Worm (Caenorhabditis elegans) whole organism, early embryonic: Measurements from ENCODE around the gene sftd-3.

Source experiments
- B0310.2 ChIP-seq: sonication (generic microtip); optimal IDR thresholded peaks from 2 replicates; lab custom pipeline; 2016; ENCODE audit warnings: mild to moderate bottlenecking, missing genetic modification characterization, missing compliant biosample characterization
- F13C5.2 ChIP-seq: sonication (generic microtip); optimal IDR thresholded peaks from 2 replicates; lab custom pipeline; 2017; ENCODE audit warnings: mild to moderate bottlenecking, missing genetic modification characterization, inconsistent platforms, missing compliant biosample characterization
- aly-1 ChIP-seq: sonication (generic microtip); optimal IDR thresholded peaks from 2 replicates; lab custom pipeline; 2016; ENCODE audit warnings: missing genetic modification characterization, missing compliant biosample characterization
- ama-1 ChIP-seq: fragments of 150-350 bp; optimal IDR thresholded peaks from 2 replicates; lab custom pipeline; 2014
- ceh-13 ChIP-seq: fragments of 200-800 bp; sonication (Bioruptor generic); optimal IDR thresholded peaks from 2 replicates; lab custom pipeline; 2018; ENCODE audit warnings: mild to moderate bottlenecking, missing genetic modification characterization, missing compliant biosample characterization
- ceh-36 ChIP-seq: sonication (generic microtip); optimal IDR thresholded peaks from 2 replicates; lab custom pipeline; 2016; ENCODE audit warnings: missing genetic modification characterization, inconsistent platforms, missing compliant biosample characterization
- ets-7 ChIP-seq: sonication (generic microtip); optimal IDR thresholded peaks from 2 replicates; lab custom pipeline; 2016; ENCODE audit warnings: missing genotype, missing genetic modification characterization, missing compliant biosample characterization
- flt-1 ChIP-seq: fragments of 200-800 bp; sonication (Bioruptor generic); IDR thresholded peaks from 2 replicates; pipeline ENCODE4 v1.3.6; 2022; ENCODE audit warnings: missing genetic modification characterization, missing compliant biosample characterization
- hmbx-1 ChIP-seq: sonication (generic microtip); optimal IDR thresholded peaks from 2 replicates; lab custom pipeline; 2016; ENCODE audit warnings: mild to moderate bottlenecking, missing genetic modification characterization, missing compliant biosample characterization
- hmg-4 ChIP-seq: fragments of 200-800 bp; sonication (Bioruptor generic); optimal IDR thresholded peaks from 2 replicates; lab custom pipeline; 2018; ENCODE audit warnings: mild to moderate bottlenecking, missing genetic modification characterization, missing compliant biosample characterization
- pes-1 ChIP-seq: fragments of 200-800 bp; sonication (Bioruptor generic); IDR thresholded peaks from 2 replicates; pipeline ENCODE4 v1.3.6; 2022; ENCODE audit warnings: missing genetic modification reagents, missing genetic modification characterization, missing compliant biosample characterization
- scrt-1 ChIP-seq: fragments of 200-800 bp; sonication (Bioruptor generic); IDR thresholded peaks from 2 replicates; pipeline ENCODE4 v1.3.6; 2022; ENCODE audit warnings: missing genetic modification characterization, missing compliant biosample characterization
- sea-1 ChIP-seq: fragments of 200-800 bp; sonication (Bioruptor generic); conservative IDR thresholded peaks from 2 replicates; pipeline ENCODE4 v1.3.6; 2022; ENCODE audit warnings: missing genetic modification characterization, missing compliant biosample characterization
- tbx-11 ChIP-seq: fragments of 200-800 bp; sonication (Bioruptor generic); IDR thresholded peaks from 2 replicates; pipeline ENCODE4 v1.3.6; 2022; ENCODE audit warnings: missing genetic modification characterization, missing compliant biosample characterization
- tbx-37 ChIP-seq: fragments of 200-800 bp; sonication (Bioruptor generic); conservative IDR thresholded peaks from 2 replicates; pipeline ENCODE4 v1.3.6; 2022; ENCODE audit warnings: missing genetic modification reagents, missing genetic modification characterization, missing compliant biosample characterization
- tra-4 ChIP-seq: sonication (generic microtip); optimal IDR thresholded peaks from 2 replicates; lab custom pipeline; 2017; ENCODE audit warnings: missing genetic modification characterization, missing compliant biosample characterization

sftd-3 gene

DNA sequence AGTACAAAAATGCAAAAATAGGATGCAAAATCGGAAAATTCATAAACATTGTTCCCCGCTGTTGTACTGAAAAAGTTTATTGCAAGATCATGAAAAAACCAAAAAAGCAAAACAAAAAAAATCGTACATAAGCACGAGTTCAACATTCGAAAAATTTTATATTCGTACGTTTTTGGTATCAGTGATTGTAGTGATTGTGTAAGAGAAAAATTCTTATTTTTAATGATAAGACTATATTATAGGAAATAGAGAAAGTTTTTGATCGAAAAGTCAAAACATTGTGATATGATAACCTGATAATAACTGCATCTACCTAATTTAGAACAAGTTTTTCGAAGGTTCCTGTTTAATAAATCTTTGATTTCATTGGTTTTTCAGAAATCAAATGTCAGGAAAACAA is 46.6 kb downstream of the sftd-3 start:
- TF ChIP-seq ceh-36 (tag; lab: Kevin White, UChicago) (no peak), sea-1 (no peak), tbx-37 (GFP tag; lab: Robert Waterston, UW) (no peak), hmg-4 (GFP tag; lab: Kevin White, UChicago) (no peak), ceh-13 (GFP tag; lab: Kevin White, UChicago) (no peak), B0310.2 (tag; lab: Kevin White, UChicago) (no peak), tra-4 (tag; lab: Kevin White, UChicago) (no peak), aly-1 (no peak)

DNA sequence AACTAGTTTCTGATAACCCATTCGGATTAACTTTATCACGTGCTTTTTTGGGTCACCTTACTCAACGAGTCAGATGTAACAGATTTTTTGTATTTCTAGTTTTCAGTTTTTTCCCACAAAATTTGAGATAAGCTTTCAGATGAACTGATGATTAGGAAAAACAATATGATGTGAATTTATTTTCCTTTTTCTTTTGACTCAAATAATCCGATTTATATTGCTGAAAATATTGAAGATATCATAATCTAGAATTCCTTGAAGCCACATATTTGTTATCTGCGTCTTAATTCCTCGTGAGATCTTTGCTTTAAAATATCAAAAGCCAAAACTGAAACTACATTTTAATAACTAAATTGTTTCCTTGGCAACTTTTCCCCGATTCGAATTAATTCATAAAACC is 47.3 kb downstream of the sftd-3 start:
- TF ChIP-seq hmbx-1 (tag; lab: Kevin White, UChicago) (no peak), sea-1 (no peak)

DNA sequence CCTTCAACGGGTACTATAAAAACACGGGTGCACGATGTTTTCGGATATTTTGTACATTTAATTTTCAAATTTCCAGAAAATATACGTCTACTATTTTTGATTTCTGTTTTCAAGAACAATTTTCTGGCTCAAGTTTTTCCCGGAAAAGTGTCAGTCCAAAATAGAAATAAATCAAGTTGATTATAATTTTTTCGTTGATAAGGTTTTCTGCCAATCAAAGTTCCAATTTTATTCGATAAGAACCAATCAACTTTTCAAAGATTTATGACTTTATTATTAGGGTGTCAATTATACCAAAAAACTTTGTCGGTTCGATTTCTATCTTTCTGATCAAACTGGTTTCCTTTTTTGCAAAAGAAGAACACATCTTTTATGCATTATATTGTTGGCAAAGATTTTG is 49.3 kb downstream of the sftd-3 start:
- TF ChIP-seq flt-1 (GFP tag; lab: Robert Waterston, UW) (no peak), tra-4 (tag; lab: Kevin White, UChicago) (no peak), F13C5.2 (tag; lab: Kevin White, UChicago) (no peak), ceh-36 (tag; lab: Kevin White, UChicago) (no peak)

DNA sequence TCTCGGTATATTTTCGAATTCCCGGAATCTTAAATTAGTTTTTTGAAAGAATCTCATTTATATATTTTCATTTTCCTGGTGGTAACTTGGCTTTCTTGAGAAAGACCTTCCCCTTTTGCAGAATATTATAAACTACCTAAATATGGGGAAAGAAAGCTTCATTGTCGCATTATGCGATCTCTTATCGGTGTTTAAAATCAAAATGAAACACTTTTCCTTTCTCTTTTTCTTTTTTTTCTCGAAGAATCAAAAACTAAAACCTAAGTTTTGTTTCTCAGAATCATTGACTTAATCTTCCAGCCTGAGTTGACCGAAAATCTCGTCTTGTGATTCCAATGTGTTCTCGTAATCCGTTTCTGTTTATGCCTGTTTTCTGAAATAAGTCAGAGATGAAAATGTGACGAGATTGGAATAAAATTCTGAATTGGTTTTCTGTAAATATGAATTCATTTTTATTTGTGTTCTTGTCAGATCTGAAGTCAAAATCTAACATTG is 51.4 kb downstream of the sftd-3 start:
- TF ChIP-seq pes-1: no peak

DNA sequence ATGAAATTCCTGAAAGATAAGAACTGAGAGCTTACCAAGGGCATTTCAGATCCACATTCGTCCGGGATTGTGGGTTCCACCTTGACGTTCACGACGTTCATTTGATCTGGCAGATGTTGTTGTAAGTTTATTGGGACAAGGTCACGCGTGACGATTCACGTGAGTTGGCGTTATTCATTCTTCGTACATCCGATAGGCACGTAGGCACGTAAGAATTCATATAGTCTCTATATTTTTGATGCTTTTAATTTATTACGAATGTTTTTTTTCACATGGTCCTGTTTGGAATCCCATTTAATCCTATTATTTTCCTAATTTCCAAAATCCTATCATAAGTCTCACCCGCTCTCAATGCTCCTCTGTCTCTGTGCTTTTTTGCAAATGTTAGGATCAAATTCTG is 52.0 kb downstream of the sftd-3 start, which contains the start of gene B0457.4:
TSS of gene B0457.4 (minus strand) at position 101 of the 400 bp plus-strand sequence.
- TF ChIP-seq flt-1 (GFP tag; lab: Robert Waterston, UW) (no peak), tra-4 (tag; lab: Kevin White, UChicago) (no peak), F13C5.2 (tag; lab: Kevin White, UChicago) (no peak), hmbx-1 (tag; lab: Kevin White, UChicago) (no peak), tbx-11 (GFP tag; lab: Robert Waterston, UW) (no peak), pes-1 (no peak), ceh-13 (GFP tag; lab: Kevin White, UChicago) (no peak), B0310.2 (tag; lab: Kevin White, UChicago) (no peak), sea-1 (no peak), tbx-37 (GFP tag; lab: Robert Waterston, UW) (no peak), ets-7 (no peak), aly-1 (no peak), scrt-1 (GFP tag; lab: Robert Waterston, UW) (no peak), ceh-36 (tag; lab: Kevin White, UChicago) (no peak), hmg-4 (GFP tag; lab: Kevin White, UChicago) (no peak), ama-1 (lab: Kevin White, UChicago) (no peak)
